Worm (Caenorhabditis elegans) whole organism, L1 larva: ENCODE data around the gene K10D11.5.

Experiments used
- C04F5.9 ChIP-seq: sonication (generic microtip); optimal IDR thresholded peaks from 2 replicates; lab custom pipeline; 2016; ENCODE audit warnings: missing genetic modification characterization, missing compliant biosample characterization
- C16A3.4 ChIP-seq: fragments of 150-350 bp; optimal IDR thresholded peaks from 2 replicates; lab custom pipeline; 2014; ENCODE audit warnings: missing biosample characterization, missing genetic modification characterization
- F16B12.6 ChIP-seq: fragments of 150-350 bp; optimal IDR thresholded peaks from 2 replicates; lab custom pipeline; 2014; ENCODE audit warnings: missing biosample characterization, missing genetic modification characterization
- aha-1 ChIP-seq: fragments of 150-350 bp; optimal IDR thresholded peaks from 2 replicates; lab custom pipeline; 2014; ENCODE audit warnings: missing biosample characterization, missing genetic modification characterization
- alr-1 ChIP-seq: fragments of 200-800 bp; sonication (Bioruptor generic); optimal IDR thresholded peaks from 2 replicates; lab custom pipeline; 2018; ENCODE audit warnings: borderline replicate concordance, mild to moderate bottlenecking, missing genetic modification characterization, missing compliant biosample characterization
- ama-1 ChIP-seq: fragments of 150-350 bp; optimal IDR thresholded peaks from 2 replicates; lab custom pipeline; 2014
- blmp-1 ChIP-seq: fragments of 150-350 bp; optimal IDR thresholded peaks from 2 replicates; lab custom pipeline; 2014; ENCODE audit warnings: missing biosample characterization, missing genetic modification characterization
- ceh-8 ChIP-seq: fragments of 200-800 bp; sonication (Bioruptor generic); optimal IDR thresholded peaks from 2 replicates; lab custom pipeline; 2018; ENCODE audit warnings: mild to moderate bottlenecking, missing genetic modification characterization, moderate library complexity, missing compliant biosample characterization
- ceh-82 ChIP-seq, 3 experiments: fragments of 150-350 bp in 1 of 3; sonication (generic microtip) in 2 of 3; optimal IDR thresholded peaks; 2 replicates each; lab custom pipeline; 2014 to 2017; ENCODE audit warnings: missing biosample characterization in 3 of 3, missing genetic modification characterization in 3 of 3
- dpl-1 ChIP-seq, 3 experiments: fragments of 150-350 bp in 2 of 3; sonication (generic microtip) in 1 of 3; optimal IDR thresholded peaks; 2 replicates each; lab custom pipeline; 2014 to 2017; ENCODE audit warnings: missing biosample characterization in 3 of 3, missing genetic modification characterization in 3 of 3, missing genetic modification reagents in 3 of 3
- dsc-1 ChIP-seq: sonication (generic microtip); optimal IDR thresholded peaks from 2 replicates; lab custom pipeline; 2016; ENCODE audit warnings: mild to moderate bottlenecking, missing genetic modification characterization, missing compliant biosample characterization
- efl-1 ChIP-seq, 4 experiments: fragments of 150-350 bp; optimal IDR thresholded peaks in 3 of 4; peaks in 1 of 4; 1 replicate in 1 of 4; 2 replicates in 3 of 4; lab custom pipeline; 2014; ENCODE audit warnings: missing biosample characterization in 2 of 4, missing genetic modification characterization in 2 of 4, missing genetic modification reagents in 2 of 4
- egl-27 ChIP-seq, 2 experiments: fragments of 150-350 bp in 1 of 2; sonication (generic microtip); optimal IDR thresholded peaks; 3 replicates each; lab custom pipeline; 2017 to 2018; ENCODE audit warnings: missing biosample characterization in 2 of 2, missing genetic modification characterization in 2 of 2, missing genetic modification reagents in 2 of 2
- elt-2 ChIP-seq: sonication (generic microtip); optimal IDR thresholded peaks from 2 replicates; lab custom pipeline; 2016; ENCODE audit warnings: missing genetic modification characterization, mild to moderate bottlenecking, inconsistent platforms, missing compliant biosample characterization, missing genetic modification reagents
- elt-3 ChIP-seq, 6 experiments: fragments of 150-350 bp in 1 of 6; sonication (generic microtip); optimal IDR thresholded peaks; 2 replicates each; lab custom pipeline; 2017 to 2018; ENCODE audit warnings: missing biosample characterization in 6 of 6, missing genetic modification characterization in 6 of 6, inconsistent platforms in 1 of 6
- ets-5 ChIP-seq: fragments of 200-800 bp; sonication (Bioruptor generic); IDR thresholded peaks from 2 replicates; pipeline ENCODE4 v1.3.6; 2022; ENCODE audit warnings: missing genetic modification characterization, missing compliant biosample characterization
- fkh-10 ChIP-seq: sonication (generic microtip); optimal IDR thresholded peaks from 2 replicates; lab custom pipeline; 2017; ENCODE audit warnings: missing biosample characterization, missing genetic modification reagents, missing genetic modification characterization
- fkh-8 ChIP-seq: sonication (generic microtip); optimal IDR thresholded peaks from 2 replicates; lab custom pipeline; 2016; ENCODE audit warnings: mild to moderate bottlenecking, missing genetic modification characterization, missing compliant biosample characterization
- hlh-17 ChIP-seq: fragments of 200-800 bp; sonication (Bioruptor generic); optimal IDR thresholded peaks from 2 replicates; lab custom pipeline; 2018; ENCODE audit warnings: missing genetic modification characterization, mild to moderate bottlenecking, missing compliant biosample characterization, moderate library complexity, borderline replicate concordance
- hpl-2 ChIP-seq: fragments of 150-350 bp; optimal IDR thresholded peaks from 2 replicates; lab custom pipeline; 2014; ENCODE audit warnings: missing biosample characterization, missing genetic modification reagents, missing genetic modification characterization
- isw-1 ChIP-seq: fragments of 200-800 bp; sonication (Bioruptor generic); IDR thresholded peaks from 2 replicates; pipeline ENCODE4 v1.3.6; 2022; ENCODE audit warnings: missing genetic modification characterization, missing compliant biosample characterization
- jun-1 ChIP-seq: fragments of 150-350 bp; optimal IDR thresholded peaks from 2 replicates; lab custom pipeline; 2014; ENCODE audit warnings: missing biosample characterization, missing genetic modification reagents, missing genetic modification characterization
- lin-13 ChIP-seq: fragments of 150-350 bp; optimal IDR thresholded peaks from 2 replicates; lab custom pipeline; 2014; ENCODE audit warnings: missing biosample characterization, missing genetic modification reagents, missing genetic modification characterization
- lin-14 ChIP-seq: fragments of 200-800 bp; sonication (Bioruptor generic); optimal IDR thresholded peaks from 2 replicates; lab custom pipeline; 2018; ENCODE audit warnings: mild to moderate bottlenecking, missing genetic modification characterization, moderate library complexity, missing compliant biosample characterization
- lin-35 ChIP-seq, 2 experiments: fragments of 150-350 bp; optimal IDR thresholded peaks; 2 replicates each; lab custom pipeline; 2014; ENCODE audit warnings: missing biosample characterization in 2 of 2, missing genetic modification characterization in 2 of 2, missing genetic modification reagents in 2 of 2
- lsy-2 ChIP-seq, 2 experiments: fragments of 150-350 bp; optimal IDR thresholded peaks; 2 replicates each; lab custom pipeline; 2014; ENCODE audit warnings: missing biosample characterization in 2 of 2, missing genetic modification characterization in 2 of 2
- mep-1 ChIP-seq: fragments of 150-350 bp; optimal IDR thresholded peaks from 2 replicates; lab custom pipeline; 2014; ENCODE audit warnings: missing biosample characterization, missing genetic modification characterization
- nhr-11 ChIP-seq: fragments of 150-350 bp; optimal IDR thresholded peaks from 2 replicates; lab custom pipeline; 2014; ENCODE audit warnings: missing biosample characterization, missing genetic modification characterization
- nhr-12 ChIP-seq: sonication (generic microtip); optimal IDR thresholded peaks from 2 replicates; lab custom pipeline; 2017; ENCODE audit warnings: missing biosample characterization, missing genetic modification characterization
- nhr-19 ChIP-seq: fragments of 200-800 bp; sonication (Bioruptor generic); conservative IDR thresholded peaks from 2 replicates; pipeline ENCODE4 v1.3.6; 2022; ENCODE audit warnings: missing genetic modification characterization, missing compliant biosample characterization
- nhr-20 ChIP-seq: sonication (generic microtip); optimal IDR thresholded peaks from 2 replicates; lab custom pipeline; 2016; ENCODE audit warnings: mild to moderate bottlenecking, missing genetic modification characterization, missing compliant biosample characterization
- nhr-237 ChIP-seq: fragments of 150-350 bp; optimal IDR thresholded peaks from 2 replicates; lab custom pipeline; 2014; ENCODE audit warnings: missing biosample characterization, missing genetic modification characterization
- nhr-47 ChIP-seq: sonication (generic microtip); optimal IDR thresholded peaks from 2 replicates; lab custom pipeline; 2016; ENCODE audit warnings: mild to moderate bottlenecking, missing genetic modification characterization, moderate library complexity, missing compliant biosample characterization
- nhr-76 ChIP-seq: sonication (generic microtip); optimal IDR thresholded peaks from 2 replicates; lab custom pipeline; 2017; ENCODE audit warnings: missing biosample characterization, missing genetic modification characterization
- nhr-77 ChIP-seq: fragments of 150-350 bp; optimal IDR thresholded peaks from 2 replicates; lab custom pipeline; 2014; ENCODE audit warnings: missing biosample characterization, missing genetic modification characterization
- nhr-84 ChIP-seq: sonication (generic microtip); optimal IDR thresholded peaks from 2 replicates; lab custom pipeline; 2017; ENCODE audit warnings: missing biosample characterization, missing genetic modification characterization
- nhr-85 ChIP-seq: sonication (generic microtip); peaks from one replicate; lab custom pipeline; 2016; ENCODE audit warnings: missing genetic modification characterization, inconsistent platforms, missing compliant biosample characterization
- pqm-1 ChIP-seq: sonication (generic microtip); optimal IDR thresholded peaks from 3 replicates; lab custom pipeline; 2017; ENCODE audit warnings: missing biosample characterization, missing genetic modification characterization
- rnt-1 ChIP-seq: sonication (generic microtip); optimal IDR thresholded peaks from 2 replicates; lab custom pipeline; 2016; ENCODE audit warnings: mild to moderate bottlenecking, missing genetic modification characterization, moderate library complexity, missing compliant biosample characterization
- snpc-4 ChIP-seq: fragments of 150-350 bp; optimal IDR thresholded peaks from 2 replicates; lab custom pipeline; 2014; ENCODE audit warnings: missing biosample characterization, missing genetic modification characterization
- snu-23 ChIP-seq: sonication (generic microtip); optimal IDR thresholded peaks from 2 replicates; lab custom pipeline; 2016; ENCODE audit warnings: missing genetic modification characterization, missing compliant biosample characterization
- sox-4 ChIP-seq: sonication (generic microtip); optimal IDR thresholded peaks from 2 replicates; lab custom pipeline; 2016; ENCODE audit warnings: missing genetic modification characterization, missing compliant biosample characterization
- sptf-1 ChIP-seq: fragments of 150-350 bp; optimal IDR thresholded peaks from 2 replicates; lab custom pipeline; 2014; ENCODE audit warnings: missing biosample characterization, missing genetic modification characterization
- swsn-7 ChIP-seq: sonication (generic microtip); optimal IDR thresholded peaks from 2 replicates; lab custom pipeline; 2016; ENCODE audit warnings: missing genetic modification characterization, missing compliant biosample characterization
- tbx-2 ChIP-seq: sonication (generic microtip); optimal IDR thresholded peaks from 2 replicates; lab custom pipeline; 2016; ENCODE audit warnings: missing genetic modification characterization, missing compliant biosample characterization
- unc-30 ChIP-seq: sonication (generic microtip); optimal IDR thresholded peaks from 2 replicates; lab custom pipeline; 2017; ENCODE audit warnings: missing biosample characterization, missing genetic modification characterization
- unc-86 ChIP-seq: sonication (generic microtip); optimal IDR thresholded peaks from 2 replicates; lab custom pipeline; 2016; ENCODE audit warnings: missing genetic modification characterization, missing compliant biosample characterization
- unc-98 ChIP-seq: fragments of 200-800 bp; sonication (Bioruptor generic); IDR thresholded peaks from 2 replicates; pipeline ENCODE4 v1.3.6; 2022; ENCODE audit warnings: missing genetic modification characterization, missing compliant biosample characterization
- zag-1 ChIP-seq: fragments of 150-350 bp; optimal IDR thresholded peaks from 2 replicates; lab custom pipeline; 2014; ENCODE audit warnings: missing biosample characterization, missing genetic modification characterization
- ztf-11 ChIP-seq, 2 experiments: sonication (generic microtip); optimal IDR thresholded peaks; 2 replicates each; lab custom pipeline; 2016 to 2017; ENCODE audit warnings: missing genetic modification characterization in 2 of 2, missing biosample characterization in 1 of 2, missing compliant biosample characterization in 1 of 2
- ztf-4 ChIP-seq: fragments of 150-350 bp; optimal IDR thresholded peaks from 2 replicates; lab custom pipeline; 2014; ENCODE audit warnings: missing biosample characterization, missing genetic modification characterization

Gene K10D11.5

DNA sequence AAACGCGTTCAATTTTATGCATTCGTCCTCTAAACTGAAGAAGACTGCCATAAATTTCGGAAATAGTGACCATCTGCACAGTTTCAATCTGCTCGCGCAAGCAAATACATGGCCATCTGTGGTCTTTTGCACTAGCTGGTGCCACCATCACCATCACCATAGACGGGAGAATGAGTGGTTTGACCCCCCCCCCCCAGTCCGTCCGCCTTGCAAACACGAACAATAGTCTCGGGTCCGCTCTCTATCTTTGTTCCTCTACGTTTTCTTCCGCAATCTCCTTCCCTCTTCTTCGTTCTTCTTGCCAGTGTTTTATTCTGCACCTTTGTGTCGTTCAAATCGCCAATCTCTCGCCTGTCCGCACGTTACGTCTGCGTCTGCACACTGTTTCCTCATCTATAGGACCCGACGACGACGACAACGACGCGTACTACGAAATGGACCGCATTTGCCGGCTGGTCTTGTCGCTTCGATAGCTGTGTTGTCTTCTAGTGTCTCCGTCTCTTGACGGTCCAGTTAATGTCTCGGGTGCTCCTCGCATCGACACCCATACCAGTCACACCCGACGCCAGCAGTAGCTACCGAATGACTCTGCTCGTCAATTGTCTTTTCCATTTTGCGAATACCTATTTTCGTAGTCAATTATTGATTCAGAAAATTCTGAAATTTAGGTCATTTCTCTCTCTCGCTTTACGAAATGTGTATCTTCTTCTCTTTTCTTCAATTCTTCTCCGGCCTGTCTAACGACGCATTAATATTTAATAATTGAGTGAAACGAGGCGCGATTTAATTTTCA lies 38.2 kb upstream of the K10D11.5 start:
- TF ChIP-seq nhr-20 (tag; lab: Kevin White, UChicago): no peak
- no peak for TF ChIP-seq nhr-77 (tag; lab: Kevin White, UChicago)
- no peak for TF ChIP-seq fkh-10 (GFP tag; lab: Kevin White, UChicago)
- peak in 1 of 3 experiments; percentile 42 for TF ChIP-seq ceh-82 (tag; optimal IDR thresholded peaks at IDR 0.05; lab: Kevin White, UChicago)
- TF ChIP-seq unc-98 (GFP tag; lab: Robert Waterston, UW): no peak
- no peak for TF ChIP-seq elt-2
- TF ChIP-seq dpl-1 (GFP tag; optimal IDR thresholded peaks at IDR 0.05; lab: Kevin White, UChicago): no peak
- no peak for TF ChIP-seq C04F5.9
- TF ChIP-seq snu-23 (GFP tag; lab: Kevin White, UChicago): peak; percentile 21
- no peak for TF ChIP-seq unc-86 (tag; lab: Kevin White, UChicago)
- no peak for TF ChIP-seq snpc-4 (tag; lab: Kevin White, UChicago)
- TF ChIP-seq nhr-237 (tag; lab: Kevin White, UChicago): no peak
- TF ChIP-seq ama-1 (lab: Kevin White, UChicago): no peak
- TF ChIP-seq hpl-2 (GFP tag; lab: Kevin White, UChicago): no peak
- no peak for TF ChIP-seq F16B12.6 (tag; lab: Kevin White, UChicago)
- no peak for TF ChIP-seq nhr-76 (tag; lab: Kevin White, UChicago)
- TF ChIP-seq nhr-84: no peak
- no peak for TF ChIP-seq nhr-11 (tag; lab: Kevin White, UChicago)
- peak; percentile 32 for TF ChIP-seq mep-1 (tag; lab: Kevin White, UChicago)
- no peak for TF ChIP-seq unc-30
- TF ChIP-seq tbx-2 (tag; lab: Kevin White, UChicago): no peak
- TF ChIP-seq ets-5 (GFP tag; lab: Robert Waterston, UW): no peak
- TF ChIP-seq isw-1: no peak
- peak in 1 of 2 experiments; percentile 11 for TF ChIP-seq lsy-2 (tag; optimal IDR thresholded peaks at IDR 0.05; lab: Kevin White, UChicago)
- peak; percentile 17 to 19 for TF ChIP-seq lin-35 (GFP tag; optimal IDR thresholded peaks at IDR 0.05; lab: Kevin White, UChicago)
- peak; percentile 32 for TF ChIP-seq blmp-1 (tag; lab: Kevin White, UChicago)
- no peak for TF ChIP-seq jun-1 (tag; lab: Kevin White, UChicago)
- TF ChIP-seq hlh-17: no peak
- no peak for TF ChIP-seq aha-1 (tag; lab: Kevin White, UChicago)
- TF ChIP-seq alr-1 (tag; lab: Kevin White, UChicago): no peak
- peak; percentile 8 for TF ChIP-seq dsc-1 (tag; lab: Kevin White, UChicago)
- peak; percentile 22 for TF ChIP-seq nhr-47
- no peak for TF ChIP-seq lin-13 (GFP tag; lab: Kevin White, UChicago)
- TF ChIP-seq sox-4 (tag; lab: Kevin White, UChicago): no peak
- TF ChIP-seq rnt-1 (tag; lab: Kevin White, UChicago): peak; percentile 21
- TF ChIP-seq egl-27 (tag; optimal IDR thresholded peaks at IDR 0.05; lab: Kevin White, UChicago): no peak
- peak; percentile 3 for TF ChIP-seq C16A3.4 (tag; lab: Kevin White, UChicago)
- no peak for TF ChIP-seq fkh-8 (tag; lab: Kevin White, UChicago)
- TF ChIP-seq efl-1 (optimal IDR thresholded peaks at IDR 0.05; lab: Kevin White, UChicago): peak in 1 of 2 experiments; percentile 3
- TF ChIP-seq efl-1 (GFP tag; optimal IDR thresholded peaks at IDR 0.05 in 1 of 2; lab: Kevin White, UChicago): peak in 1 of 2 experiments; percentile 77
- peak in 1 of 2 experiments; percentile 17 for TF ChIP-seq ztf-11 (tag; optimal IDR thresholded peaks at IDR 0.05; lab: Kevin White, UChicago)
- TF ChIP-seq elt-3 (tag; optimal IDR thresholded peaks at IDR 0.05; lab: Kevin White, UChicago): peak in 1 of 6 experiments; percentile 11
- no peak for TF ChIP-seq ceh-8 (GFP tag; lab: Kevin White, UChicago)
- TF ChIP-seq ztf-4 (tag; lab: Kevin White, UChicago): no peak
- peak; percentile 74 for TF ChIP-seq nhr-85 (tag; lab: Kevin White, UChicago)
- no peak for TF ChIP-seq sptf-1 (tag; lab: Kevin White, UChicago)
- peak; percentile 82 for TF ChIP-seq lin-14
- TF ChIP-seq swsn-7 (tag; lab: Kevin White, UChicago): peak; percentile 22
- no peak for TF ChIP-seq nhr-12 (tag; lab: Kevin White, UChicago)
- TF ChIP-seq zag-1: no peak
- TF ChIP-seq nhr-19: no peak; the same call in 1 of the 2 replicates
- TF ChIP-seq pqm-1 (tag; lab: Kevin White, UChicago): no peak
- TF ChIP-seq, all 84 proteins: peak for 16
